Fruit fly (Drosophila melanogaster) whole organism: ENCODE results near the gene mRpS18B.

Experiments
- CG8478 ChIP-seq: fragments of >200 bp; optimal IDR thresholded peaks from 2 replicates; lab custom pipeline; 2018; ENCODE audit warnings: inconsistent platforms
- Dll ChIP-seq: fragments of >200 bp; optimal IDR thresholded peaks from 2 replicates; lab custom pipeline; 2017
- EcR ChIP-seq, 2 experiments: fragments of >200 bp; optimal IDR thresholded peaks; 2 replicates each; lab custom pipeline; 2017; ENCODE audit warnings: missing biosample characterization in 2 of 2, missing genetic modification characterization in 2 of 2, missing genetic modification reagents in 2 of 2
- pan ChIP-seq: fragments of >200 bp; optimal IDR thresholded peaks from 2 replicates; lab custom pipeline; 2017
- psq ChIP-seq: fragments of >200 bp; optimal IDR thresholded peaks from 2 replicates; lab custom pipeline; 2017
- usp ChIP-seq: fragments of >200 bp; optimal IDR thresholded peaks from 2 replicates; lab custom pipeline; 2017; ENCODE audit warnings: missing biosample characterization, missing genetic modification characterization, mixed read lengths

dm6 chr2L:20104526-20104925 lies 7.5 kb upstream of the mRpS18B start:
- TF ChIP-seq usp (GFP tag; lab: Kevin White, UChicago): no peak
- no peak for TF ChIP-seq psq (lab: Kevin White, UChicago)
- TF ChIP-seq pan: no peak
- TF ChIP-seq EcR (GFP tag; optimal IDR thresholded peaks at IDR 0.05; lab: Kevin White, UChicago): no peak
- no peak for TF ChIP-seq Dll (lab: Kevin White, UChicago)
- TF ChIP-seq CG8478 (lab: Kevin White, UChicago): no peak
